Fruit fly (Drosophila melanogaster): Measurements from ENCODE around the gene PQBP1.
A peak's percentile ranks its signal among the peaks of the same experiment; 100 is the strongest.

PQBP1 gene

DNA sequence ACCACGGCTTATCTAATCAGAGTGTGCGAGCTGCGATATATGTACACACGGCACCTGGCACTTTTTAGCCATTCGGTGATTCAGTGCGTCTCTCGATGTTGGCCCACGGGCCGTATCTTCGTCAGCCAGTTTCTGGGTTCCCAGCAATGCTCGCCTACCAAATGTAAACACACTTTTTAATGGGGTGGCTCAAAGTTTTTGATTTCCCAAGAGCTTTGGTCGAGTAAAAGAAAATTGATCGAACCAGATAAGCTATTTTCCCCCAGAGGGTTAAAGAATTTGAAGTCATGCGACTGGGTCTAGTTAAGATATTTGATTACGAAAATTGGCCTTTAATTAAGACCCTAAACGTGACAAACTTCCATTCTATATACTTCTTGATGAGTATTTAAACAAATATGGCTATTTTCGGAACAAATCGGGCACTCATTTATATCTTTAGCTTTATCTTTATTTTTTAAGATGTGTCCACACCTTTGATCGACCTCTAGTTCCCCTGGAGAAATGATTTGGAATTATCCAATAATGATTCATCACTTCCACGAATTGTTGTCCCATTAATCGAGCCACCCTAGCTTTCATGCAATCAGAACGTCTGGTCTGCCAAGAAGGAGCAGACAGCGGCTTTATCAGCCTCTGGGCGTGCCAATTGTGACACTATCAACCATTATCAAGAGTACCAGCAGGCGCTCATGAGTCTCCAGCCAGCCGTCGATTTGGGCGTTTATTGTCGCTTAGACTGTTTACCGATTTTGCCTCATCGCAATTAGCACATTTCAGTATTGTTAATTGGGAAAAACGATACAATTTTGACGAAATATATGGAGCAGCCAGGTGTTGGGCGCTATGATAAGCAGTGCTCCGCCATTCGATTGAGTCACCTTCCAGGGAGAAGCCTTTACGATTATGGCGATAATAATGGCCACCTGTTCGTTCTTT lies 38.0 kb upstream of the PQBP1 start (continued):
- TF ChIP-seq Myb (GFP tag; optimal IDR thresholded peaks at IDR 0.05) (peak; percentile 43), CG34376 (GFP tag; optimal IDR thresholded peaks at IDR 0.05) (peak; percentile 61), CG13123 (GFP tag; optimal IDR thresholded peaks at IDR 0.05) (no peak), pros (GFP tag; optimal IDR thresholded peaks at IDR 0.05) (peak; percentile 4), tx (GFP tag; optimal IDR thresholded peaks at IDR 0.05) (no peak), CG10274 (GFP tag; optimal IDR thresholded peaks at IDR 0.05) (peak; percentile 21), Dip3 (GFP tag; optimal IDR thresholded peaks at IDR 0.05) (peak; percentile 50), Atf3 (GFP tag; optimal IDR thresholded peaks at IDR 0.05) (no peak), E2f1 (GFP tag; IDR thresholded peaks at IDR 0.05) (no peak), CG10147 (GFP tag; optimal IDR thresholded peaks at IDR 0.05) (no peak), HmgZ (tag; optimal IDR thresholded peaks at IDR 0.05) (peak; percentile 32), ab (GFP tag; optimal IDR thresholded peaks at IDR 0.05) (no peak), Bgb (GFP tag; IDR thresholded peaks at IDR 0.05; ENCODE audit: partially characterized antibody) (0 out of 2 replicates have a peak, but pooled peaks have one; percentile 28), sug (tag; optimal IDR thresholded peaks at IDR 0.05) (peak; percentile 70), Gsc (GFP tag; IDR thresholded peaks at IDR 0.05) (no peak), maf-S (GFP tag; optimal IDR thresholded peaks at IDR 0.05) (peak; percentile 8), salm (tag; optimal IDR thresholded peaks at IDR 0.05) (no peak), Meics (GFP tag; optimal IDR thresholded peaks at IDR 0.05) (peak; percentile 75), phol (tag; optimal IDR thresholded peaks at IDR 0.05) (peak; percentile 23), Spps (tag; optimal IDR thresholded peaks at IDR 0.05) (no peak), Sry-δ (GFP tag; optimal IDR thresholded peaks at IDR 0.05) (no peak), NFAT (GFP tag; IDR thresholded peaks at IDR 0.05) (peak; percentile 20; the same call in 1 of the 2 replicates), ap (GFP tag; IDR thresholded peaks at IDR 0.05) (no peak), CG12299 (tag; optimal IDR thresholded peaks at IDR 0.05) (peak; percentile 17), zen (tag; optimal IDR thresholded peaks at IDR 0.05) (no peak), dysf (GFP tag; IDR thresholded peaks at IDR 0.05) (peak; percentile 52; the same call in 2 of the 3 replicates), CG7271 (tag; optimal IDR thresholded peaks at IDR 0.05) (no peak), BtbVII (GFP tag; optimal IDR thresholded peaks at IDR 0.05) (peak; percentile 59), Usf (GFP tag; optimal IDR thresholded peaks at IDR 0.05) (peak; percentile 6)

DNA sequence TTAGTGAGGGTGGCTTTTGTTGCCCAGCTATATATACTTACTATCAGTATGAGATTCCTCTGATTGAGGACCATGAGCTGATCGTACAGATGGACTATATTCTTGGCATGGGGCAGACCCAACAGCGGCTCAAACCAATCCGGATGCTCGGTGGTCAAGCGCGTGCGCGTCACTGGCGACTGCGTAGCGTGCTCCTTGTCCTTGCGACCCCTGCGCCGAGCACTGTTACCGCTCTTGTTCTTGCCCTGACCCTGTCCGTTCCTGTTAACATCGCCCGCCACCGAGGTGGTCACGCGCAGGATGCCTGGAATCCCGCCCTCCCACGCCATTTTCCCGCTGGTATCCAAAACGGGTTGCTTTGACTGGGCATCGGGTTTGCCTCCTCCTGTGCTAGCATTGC lies 32.9 kb upstream of the PQBP1 start:
- TF ChIP-seq Lhr (GFP tag; optimal IDR thresholded peaks at IDR 0.05) (no peak), CG31365 (tag; optimal IDR thresholded peaks at IDR 0.05) (no peak), ara (GFP tag; IDR thresholded peaks at IDR 0.05) (no peak), Sry-β (GFP tag; optimal IDR thresholded peaks at IDR 0.05) (no peak), CG1529 (GFP tag; optimal IDR thresholded peaks at IDR 0.05) (no peak), pros (GFP tag; optimal IDR thresholded peaks at IDR 0.05) (no peak), Ets65A (GFP tag) (peak; percentile 50), Kr (GFP tag; optimal IDR thresholded peaks at IDR 0.05) (no peak), CG6654 (GFP tag; optimal IDR thresholded peaks at IDR 0.05) (no peak), Ada2b (GFP tag; IDR thresholded peaks at IDR 0.05) (no peak), btn (GFP tag; optimal IDR thresholded peaks at IDR 0.05) (no peak), dm (GFP tag; optimal IDR thresholded peaks at IDR 0.05) (no peak), ttk (GFP tag; IDR thresholded peaks at IDR 0.05) (no peak), NfI (GFP tag; optimal IDR thresholded peaks at IDR 0.05) (no peak), Blimp-1 (GFP tag; optimal IDR thresholded peaks at IDR 0.05) (no peak), odd (GFP tag; optimal IDR thresholded peaks at IDR 0.05) (no peak), CG6813 (GFP tag; optimal IDR thresholded peaks at IDR 0.05) (no peak), CG4707 (GFP tag; optimal IDR thresholded peaks at IDR 0.05) (no peak), stc (GFP tag; IDR thresholded peaks at IDR 0.05) (no peak), prd (optimal IDR thresholded peaks at IDR 0.05) (no peak), prd (GFP tag; IDR thresholded peaks at IDR 0.05) (no peak), Hr39 (optimal IDR thresholded peaks at IDR 0.05) (no peak), mld (GFP tag; IDR thresholded peaks at IDR 0.05; ENCODE audit: partially characterized antibody) (no peak)

All from whole organism, embryonic.